Worm (Caenorhabditis elegans) whole organism, young adult: Measurements from ENCODE around the gene T02C12.5.

Source experiments
- B0035.1 ChIP-seq: sonication (generic microtip); optimal IDR thresholded peaks from 2 replicates; lab custom pipeline; 2016; ENCODE audit warnings: missing genetic modification characterization, mild to moderate bottlenecking, missing compliant biosample characterization, missing genotype, missing genetic modification reagents
- F10E7.11 ChIP-seq: sonication (generic microtip); optimal IDR thresholded peaks from 2 replicates; lab custom pipeline; 2017; ENCODE audit warnings: mild to moderate bottlenecking, missing genetic modification characterization, moderate library complexity, missing compliant biosample characterization
- K12H6.12 ChIP-seq: fragments of 200-800 bp; sonication (Bioruptor generic); optimal IDR thresholded peaks from 2 replicates; lab custom pipeline; 2018; ENCODE audit warnings: mild to moderate bottlenecking, missing genetic modification characterization, missing compliant biosample characterization
- T07F8.4 ChIP-seq: sonication (generic microtip); optimal IDR thresholded peaks from 2 replicates; lab custom pipeline; 2016; ENCODE audit warnings: mild to moderate bottlenecking, missing genetic modification characterization, moderate library complexity, missing compliant biosample characterization
- T26A5.8 ChIP-seq: sonication (generic microtip); optimal IDR thresholded peaks from 2 replicates; lab custom pipeline; 2016; ENCODE audit warnings: missing genetic modification characterization, missing compliant biosample characterization
- Y53F4B.3 ChIP-seq: fragments of 200-800 bp; sonication (Bioruptor generic); IDR thresholded peaks from 2 replicates; pipeline ENCODE4 v1.3.6; 2022; ENCODE audit warnings: missing genetic modification reagents, missing genetic modification characterization, missing compliant biosample characterization
- Y56A3A.18 ChIP-seq: fragments of 200-800 bp; sonication (Bioruptor generic); IDR thresholded peaks from 2 replicates; pipeline ENCODE4 v1.3.6; 2022; ENCODE audit warnings: missing genetic modification reagents, missing genetic modification characterization, missing compliant biosample characterization
- akir-1 ChIP-seq: fragments of 200-800 bp; sonication (Bioruptor generic); optimal IDR thresholded peaks from 2 replicates; lab custom pipeline; 2018; ENCODE audit warnings: mild to moderate bottlenecking, missing genetic modification characterization, moderate library complexity, missing compliant biosample characterization
- ama-1 ChIP-seq, 3 experiments: fragments of 150-350 bp in 1 of 3; sonication (generic microtip) in 2 of 3; optimal IDR thresholded peaks; 2 replicates each; lab custom pipeline; 2014 to 2018; ENCODE audit warnings: missing biosample characterization in 2 of 3, missing genetic modification characterization in 2 of 3, missing genetic modification reagents in 2 of 3
- aptf-3 ChIP-seq: fragments of 200-800 bp; sonication (Bioruptor generic); IDR thresholded peaks from 2 replicates; pipeline ENCODE4 v1.3.6; 2022; ENCODE audit warnings: missing genetic modification characterization, missing compliant biosample characterization
- attf-3 ChIP-seq: fragments of 200-800 bp; sonication (Bioruptor generic); conservative IDR thresholded peaks from 2 replicates; pipeline ENCODE4 v1.3.6; 2022; ENCODE audit warnings: missing genetic modification reagents, missing genetic modification characterization, missing compliant biosample characterization
- bed-2 ChIP-seq: fragments of 200-800 bp; sonication (Bioruptor generic); IDR thresholded peaks from 2 replicates; pipeline ENCODE4 v1.3.6; 2022; ENCODE audit warnings: missing genetic modification reagents, missing genetic modification characterization, missing compliant biosample characterization
- cebp-1 ChIP-seq, 2 experiments: fragments of 200-800 bp in 1 of 2; sonication (Bioruptor generic) in 1 of 2; sonication (generic microtip) in 1 of 2; IDR thresholded peaks in 1 of 2; optimal IDR thresholded peaks in 1 of 2; 2 replicates each; pipeline versions ENCODE4 v1.3.6 to Lab custom; 2017 to 2022; ENCODE audit warnings: missing compliant biosample characterization in 2 of 2, missing genetic modification characterization in 2 of 2, mild to moderate bottlenecking in 1 of 2, missing genetic modification reagents in 1 of 2, moderate library complexity in 1 of 2
- ceh-27 ChIP-seq: fragments of 200-800 bp; sonication (Bioruptor generic); optimal IDR thresholded peaks from 2 replicates; lab custom pipeline; 2018; ENCODE audit warnings: mild to moderate bottlenecking, missing genetic modification characterization, moderate library complexity, missing compliant biosample characterization
- ceh-79 ChIP-seq: sonication (generic microtip); optimal IDR thresholded peaks from 2 replicates; lab custom pipeline; 2017; ENCODE audit warnings: mild to moderate bottlenecking, missing genetic modification characterization, missing compliant biosample characterization
- efl-1 ChIP-seq: fragments of 150-350 bp; optimal IDR thresholded peaks from 2 replicates; lab custom pipeline; 2014; ENCODE audit warnings: missing biosample characterization, missing genetic modification reagents, missing genetic modification characterization
- egl-18 ChIP-seq: fragments of 200-800 bp; sonication (Bioruptor generic); IDR thresholded peaks from 2 replicates; pipeline ENCODE4 v1.3.6; 2022; ENCODE audit warnings: missing genetic modification reagents, missing genetic modification characterization, missing compliant biosample characterization
- egrh-3 ChIP-seq: fragments of 200-800 bp; sonication (Bioruptor generic); IDR thresholded peaks from 2 replicates; pipeline ENCODE4 v1.3.6; 2022; ENCODE audit warnings: missing genetic modification reagents, missing genetic modification characterization, missing compliant biosample characterization
- hmg-1.2 ChIP-seq: fragments of 200-800 bp; sonication (Bioruptor generic); IDR thresholded peaks from 2 replicates; pipeline ENCODE4 v1.3.6; 2022; ENCODE audit warnings: missing genetic modification reagents, missing genetic modification characterization, missing compliant biosample characterization
- hsf-1 ChIP-seq: fragments of 200-800 bp; sonication (Bioruptor generic); IDR thresholded peaks from 2 replicates; pipeline ENCODE4 v1.3.6; 2022; ENCODE audit warnings: missing genetic modification reagents, missing genetic modification characterization, missing compliant biosample characterization
- lag-1 ChIP-seq: fragments of 200-800 bp; sonication (Bioruptor generic); IDR thresholded peaks from 2 replicates; pipeline ENCODE4 v1.3.6; 2022; ENCODE audit warnings: missing genetic modification reagents, missing genetic modification characterization, missing compliant biosample characterization
- let-526 ChIP-seq: fragments of 200-800 bp; sonication (Bioruptor generic); IDR thresholded peaks from 2 replicates; pipeline ENCODE4 v1.3.6; 2022; ENCODE audit warnings: missing genetic modification reagents, missing genetic modification characterization, missing compliant biosample characterization
- let-607 ChIP-seq, 2 experiments: fragments of 200-800 bp in 1 of 2; sonication (Bioruptor generic) in 1 of 2; sonication (generic microtip) in 1 of 2; optimal IDR thresholded peaks; 2 replicates each; lab custom pipeline; 2016 to 2018; ENCODE audit warnings: mild to moderate bottlenecking in 2 of 2, missing compliant biosample characterization in 2 of 2, missing genetic modification characterization in 2 of 2, moderate library complexity in 2 of 2, missing genotype in 1 of 2
- lin-26 ChIP-seq: fragments of 200-800 bp; sonication (Bioruptor generic); IDR thresholded peaks from 2 replicates; pipeline ENCODE4 v1.3.6; 2022; ENCODE audit warnings: missing genetic modification reagents, missing genetic modification characterization, missing compliant biosample characterization
- lin-54 ChIP-seq: fragments of 200-800 bp; sonication (Bioruptor generic); optimal IDR thresholded peaks from 2 replicates; lab custom pipeline; 2018; ENCODE audit warnings: mild to moderate bottlenecking, missing genetic modification characterization, missing compliant biosample characterization
- lir-1 ChIP-seq: fragments of 200-800 bp; sonication (Bioruptor generic); conservative IDR thresholded peaks from 2 replicates; pipeline ENCODE4 v1.3.6; 2022; ENCODE audit warnings: missing genetic modification reagents, missing genetic modification characterization, missing compliant biosample characterization
- mel-28 ChIP-seq: sonication (generic microtip); optimal IDR thresholded peaks from 2 replicates; lab custom pipeline; 2016; ENCODE audit warnings: borderline replicate concordance, mild to moderate bottlenecking, missing genetic modification characterization, missing compliant biosample characterization
- mes-4 ChIP-seq: sonication (generic microtip); optimal IDR thresholded peaks from 2 replicates; lab custom pipeline; 2016; ENCODE audit warnings: missing genotype, missing genetic modification characterization, missing compliant biosample characterization
- nfyb-1 ChIP-seq: fragments of 200-800 bp; sonication (Bioruptor generic); IDR thresholded peaks from 2 replicates; pipeline ENCODE4 v1.3.6; 2022; ENCODE audit warnings: missing genetic modification reagents, missing genetic modification characterization, missing compliant biosample characterization
- nhr-80 ChIP-seq: sonication (generic microtip); optimal IDR thresholded peaks from 2 replicates; lab custom pipeline; 2016; ENCODE audit warnings: missing genetic modification characterization, missing compliant biosample characterization
- rec-8 ChIP-seq, 2 experiments: sonication (generic microtip); optimal IDR thresholded peaks; 2 replicates each; lab custom pipeline; 2016; ENCODE audit warnings: mild to moderate bottlenecking in 2 of 2, missing genetic modification characterization in 2 of 2, missing genetic modification reagents in 2 of 2, missing genotype in 2 of 2, missing biosample characterization in 1 of 2, missing compliant biosample characterization in 1 of 2, moderate library complexity in 1 of 2
- rpc-1 ChIP-seq, 2 experiments: fragments of 150-350 bp in 1 of 2; sonication (generic microtip) in 1 of 2; optimal IDR thresholded peaks; 2 replicates each; lab custom pipeline; 2014 to 2018; ENCODE audit warnings: missing biosample characterization in 1 of 2, missing genetic modification characterization in 1 of 2, missing genetic modification reagents in 1 of 2, missing genotype in 1 of 2
- snpc-1.1 ChIP-seq: sonication (generic microtip); optimal IDR thresholded peaks from 2 replicates; lab custom pipeline; 2017; ENCODE audit warnings: missing genetic modification characterization, mild to moderate bottlenecking, missing compliant biosample characterization, antibody characterized with exemption, moderate library complexity, missing genotype, missing genetic modification reagents; ENCODE audit not compliant: insufficient read depth
- tbx-9 ChIP-seq: sonication (generic microtip); optimal IDR thresholded peaks from 2 replicates; lab custom pipeline; 2016; ENCODE audit warnings: borderline replicate concordance, missing genetic modification characterization, inconsistent platforms, missing compliant biosample characterization
- tlf-1 ChIP-seq: fragments of 200-800 bp; sonication (Bioruptor generic); optimal IDR thresholded peaks from 2 replicates; lab custom pipeline; 2018; ENCODE audit warnings: mild to moderate bottlenecking, missing genetic modification characterization, missing compliant biosample characterization
- unc-62 ChIP-seq: fragments of 150-350 bp; optimal IDR thresholded peaks from 2 replicates; lab custom pipeline; 2014; ENCODE audit warnings: missing biosample characterization, missing genetic modification reagents, missing genetic modification characterization
- zfh-2 ChIP-seq: fragments of 200-800 bp; sonication (Bioruptor generic); conservative IDR thresholded peaks from 2 replicates; pipeline ENCODE4 v1.3.6; 2022; ENCODE audit warnings: missing genetic modification reagents, missing genetic modification characterization, missing compliant biosample characterization
- ztf-22 ChIP-seq: fragments of 200-800 bp; sonication (Bioruptor generic); optimal IDR thresholded peaks from 2 replicates; lab custom pipeline; 2018; ENCODE audit warnings: mild to moderate bottlenecking, missing genetic modification characterization, moderate library complexity, missing compliant biosample characterization
- ztf-28 ChIP-seq: fragments of 200-800 bp; sonication (Bioruptor generic); IDR thresholded peaks from 2 replicates; pipeline ENCODE4 v1.3.6; 2022; ENCODE audit warnings: missing genetic modification reagents, missing genetic modification characterization, missing compliant biosample characterization
- ztf-3 ChIP-seq: fragments of 200-800 bp; sonication (Bioruptor generic); optimal IDR thresholded peaks from 2 replicates; lab custom pipeline; 2018; ENCODE audit warnings: mild to moderate bottlenecking, missing genetic modification characterization, missing compliant biosample characterization
- ztf-6 ChIP-seq: fragments of 200-800 bp; sonication (Bioruptor generic); IDR thresholded peaks from 2 replicates; pipeline ENCODE4 v1.3.6; 2022; ENCODE audit warnings: missing genetic modification reagents, missing genetic modification characterization, missing compliant biosample characterization

The T02C12.5 gene

ce11 chrIII:3987759-3988158 lies 40.2 kb downstream of the T02C12.5 start, which contains the start of gene C36E8.6:
TSS of gene C36E8.6 (plus strand) at chrIII:3988059.
- no peak for TF ChIP-seq nhr-80 (tag; lab: Kevin White, UChicago)
- no peak for TF ChIP-seq B0035.1 (tag; lab: Kevin White, UChicago)
- no peak for TF ChIP-seq K12H6.12 (tag; lab: Kevin White, UChicago)
- no peak for TF ChIP-seq F10E7.11 (tag; lab: Kevin White, UChicago)
- no peak for TF ChIP-seq snpc-1.1 (tag; lab: Kevin White, UChicago)
- no peak for TF ChIP-seq lag-1 (GFP tag; lab: Robert Waterston, UW)
- no peak for TF ChIP-seq let-526 (GFP tag; lab: Robert Waterston, UW)
- TF ChIP-seq Y56A3A.18 (GFP tag; lab: Robert Waterston, UW) = no peak
- no peak for TF ChIP-seq lir-1 (GFP tag; lab: Robert Waterston, UW)
- no peak for TF ChIP-seq cebp-1 (GFP tag; IDR thresholded peaks at IDR 0.05; lab: Robert Waterston, UW)
- no peak for TF ChIP-seq cebp-1 (tag; optimal IDR thresholded peaks at IDR 0.05; lab: Kevin White, UChicago)
- no peak for TF ChIP-seq ztf-22 (GFP tag; lab: Kevin White, UChicago)
- TF ChIP-seq bed-2 (GFP tag; lab: Robert Waterston, UW) = no peak
- TF ChIP-seq mel-28 (tag; lab: Kevin White, UChicago) = no peak
- no peak for TF ChIP-seq ztf-28 (GFP tag; lab: Robert Waterston, UW)
- TF ChIP-seq aptf-3 (GFP tag; lab: Robert Waterston, UW) = no peak

ce11 chrIII:3987070-3987675 lies 40.8 kb downstream of the T02C12.5 start:
- TF ChIP-seq egrh-3 (GFP tag; lab: Robert Waterston, UW) (peak; percentile 94), Y53F4B.3 (GFP tag; lab: Robert Waterston, UW) (peak; percentile 60; the same call in 1 of the 2 replicates)

- TF ChIP-seq rpc-1 (optimal IDR thresholded peaks at IDR 0.05; lab: Kevin White, UChicago) (no peak), rpc-1 (tag; optimal IDR thresholded peaks at IDR 0.05; lab: Kevin White, UChicago) (peak; percentile 15), ceh-27 (GFP tag; lab: Kevin White, UChicago) (no peak), lin-54 (no peak), tlf-1 (GFP tag; lab: Kevin White, UChicago) (no peak)
Observed at ce11 chrIII:3986368-3986767, 41.6 kb downstream of the T02C12.5 start, which contains the start of gene Y1A5A.1. TSS of gene Y1A5A.1 (minus strand) at chrIII:3986661.

ce11 chrIII:3984049-3984484 lies 43.9 kb downstream of the T02C12.5 start:
- TF ChIP-seq egl-18 (GFP tag; lab: Robert Waterston, UW) (no peak), ama-1 (optimal IDR thresholded peaks at IDR 0.05; lab: Kevin White, UChicago) (no peak), ama-1 (GFP tag; optimal IDR thresholded peaks at IDR 0.05; lab: Kevin White, UChicago) (no peak), nfyb-1 (GFP tag; lab: Robert Waterston, UW) (no peak), hmg-1.2 (GFP tag; lab: Robert Waterston, UW) (peak; percentile 32; the same call in 1 of the 2 replicates), mes-4 (no peak), ztf-3 (GFP tag; lab: Kevin White, UChicago) (no peak), ceh-79 (tag; lab: Kevin White, UChicago) (no peak), tbx-9 (tag; lab: Kevin White, UChicago) (no peak), zfh-2 (GFP tag; lab: Robert Waterston, UW) (peak; percentile 95), unc-62 (GFP tag; lab: Kevin White, UChicago) (no peak), ztf-6 (GFP tag; lab: Robert Waterston, UW) (no peak), rec-8 (tag; optimal IDR thresholded peaks at IDR 0.05; lab: Kevin White, UChicago) (no peak), let-607 (tag; optimal IDR thresholded peaks at IDR 0.05; lab: Kevin White, UChicago) (no peak), lin-26 (peak; percentile 32; the same call in 1 of the 2 replicates), attf-3 (no peak), akir-1 (GFP tag; lab: Kevin White, UChicago) (no peak), efl-1 (GFP tag; lab: Kevin White, UChicago) (peak; percentile 65), egrh-3 (GFP tag; lab: Robert Waterston, UW) (peak; percentile 50; the same call in 1 of the 2 replicates), T26A5.8 (tag; lab: Kevin White, UChicago) (no peak), hsf-1 (no peak), T07F8.4 (no peak)
